Fruit fly (Drosophila melanogaster) whole organism, adult: ENCODE results near the gene AOX3.
A peak's percentile ranks its signal among the peaks of the same experiment; 100 is the strongest.

Experiments used
- CG11617 ChIP-seq: fragments of 200-800 bp; sonication (Bioruptor generic); optimal IDR thresholded peaks from 2 replicates; lab custom pipeline; 2017; ENCODE audit warnings: mild to moderate bottlenecking, missing biosample characterization, missing genetic modification reagents, missing genetic modification characterization
- CG12768 ChIP-seq: fragments of 200-800 bp; sonication (Bioruptor generic); optimal IDR thresholded peaks from 2 replicates; lab custom pipeline; 2017; ENCODE audit warnings: missing biosample characterization, missing genetic modification characterization, mild to moderate bottlenecking, moderate library complexity, missing genetic modification reagents
- CG14711 ChIP-seq: fragments of 200-800 bp; sonication (Bioruptor generic); optimal IDR thresholded peaks from 2 replicates; lab custom pipeline; 2018; ENCODE audit warnings: missing biosample characterization, mild to moderate bottlenecking, missing genetic modification characterization, moderate library complexity
- CG1620 ChIP-seq: fragments of 200-800 bp; sonication (Bioruptor generic); optimal IDR thresholded peaks from 2 replicates; lab custom pipeline; 2016; ENCODE audit warnings: missing biosample characterization, missing genetic modification characterization
- CG33017 ChIP-seq: fragments of 200-800 bp; sonication (Bioruptor generic); optimal IDR thresholded peaks from 2 replicates; lab custom pipeline; 2018; ENCODE audit warnings: missing biosample characterization, mild to moderate bottlenecking, missing genetic modification characterization, moderate library complexity
- CG5204 ChIP-seq: fragments of 200-800 bp; sonication (Bioruptor generic); optimal IDR thresholded peaks from 2 replicates; lab custom pipeline; 2016; ENCODE audit warnings: missing biosample characterization, missing genetic modification characterization
- CG7045 ChIP-seq: fragments of 200-800 bp; sonication (Bioruptor generic); optimal IDR thresholded peaks from 2 replicates; lab custom pipeline; 2017; ENCODE audit warnings: missing biosample characterization, mild to moderate bottlenecking, missing genetic modification characterization
- CG7101 ChIP-seq: fragments of 200-800 bp; sonication (Bioruptor generic); optimal IDR thresholded peaks from 2 replicates; lab custom pipeline; 2018; ENCODE audit warnings: missing biosample characterization, mild to moderate bottlenecking, missing genetic modification characterization, moderate library complexity
- Clk ChIP-seq: fragments of 200-800 bp; sonication (Bioruptor generic); optimal IDR thresholded peaks from 2 replicates; lab custom pipeline; 2017; ENCODE audit warnings: missing biosample characterization, missing genetic modification characterization
- Crg-1 ChIP-seq: fragments of 200-800 bp; sonication (Bioruptor generic); optimal IDR thresholded peaks from 2 replicates; lab custom pipeline; 2016; ENCODE audit warnings: missing biosample characterization, missing genetic modification characterization
- Hr96 ChIP-seq: fragments of 200-800 bp; sonication (Bioruptor generic); optimal IDR thresholded peaks from 2 replicates; lab custom pipeline; 2016; ENCODE audit warnings: missing biosample characterization, missing genetic modification characterization
- Mnt ChIP-seq: fragments of 200-800 bp; sonication (Bioruptor generic); optimal IDR thresholded peaks from 2 replicates; lab custom pipeline; 2016; ENCODE audit warnings: missing biosample characterization, mild to moderate bottlenecking, missing genetic modification characterization
- bab1 ChIP-seq: fragments of 200-800 bp; sonication (Bioruptor generic); optimal IDR thresholded peaks from 3 replicates; lab custom pipeline; 2019; ENCODE audit warnings: missing biosample characterization, mild to moderate bottlenecking, missing genetic modification characterization, moderate library complexity
- cic ChIP-seq: fragments of 200-800 bp; sonication (Bioruptor generic); optimal IDR thresholded peaks from 2 replicates; lab custom pipeline; 2017; ENCODE audit warnings: missing biosample characterization, mild to moderate bottlenecking, missing genetic modification characterization, moderate library complexity
- cnc ChIP-seq, 2 experiments: fragments of >200 bp; optimal IDR thresholded peaks; 2 replicates each; lab custom pipeline; 2017
- kay ChIP-seq: fragments of 200-800 bp; sonication (Bioruptor generic); peaks from one replicate; lab custom pipeline; 2016; ENCODE audit warnings: missing biosample characterization, missing genetic modification characterization, borderline replicate concordance
- ovo ChIP-seq: fragments of 200-800 bp; sonication (Bioruptor generic); optimal IDR thresholded peaks from 2 replicates; lab custom pipeline; 2016; ENCODE audit warnings: missing biosample characterization, missing genetic modification characterization
- pad ChIP-seq: fragments of 200-800 bp; sonication (Bioruptor generic); optimal IDR thresholded peaks from 3 replicates; lab custom pipeline; 2017; ENCODE audit warnings: missing biosample characterization, missing genetic modification characterization, mild to moderate bottlenecking, moderate library complexity, missing genetic modification reagents
- tj ChIP-seq: fragments of 200-800 bp; sonication (Bioruptor generic); optimal IDR thresholded peaks from 3 replicates; lab custom pipeline; 2017; ENCODE audit warnings: missing biosample characterization, mild to moderate bottlenecking, missing genetic modification characterization, moderate library complexity
- toe ChIP-seq: fragments of 200-800 bp; sonication (Bioruptor generic); optimal IDR thresholded peaks from 2 replicates; lab custom pipeline; 2016; ENCODE audit warnings: missing biosample characterization, missing genetic modification characterization

AOX3 gene

dm6 chr3R:15552733-15553132 is 4.7 kb upstream of the AOX3 start, which contains the start of gene AOX4:
Gene AOX4 (minus strand): TSS chr3R:15552833.
- TF ChIP-seq Hr96 (GFP tag; lab: Kevin White, UChicago) (no peak), CG12768 (GFP tag; lab: Kevin White, UChicago) (no peak), pad (no peak), CG5204 (GFP tag; lab: Kevin White, UChicago) (no peak), cnc (optimal IDR thresholded peaks at IDR 0.05; lab: Kevin White, UChicago) (no peak)

dm6 chr3R:15547226-15547625 is 762 bp downstream of the AOX3 start:
- TF ChIP-seq cic (peak; percentile 89), Clk (GFP tag; lab: Kevin White, UChicago) (no peak)

dm6 chr3R:15542314-15542713 is 5.7 kb downstream of the AOX3 start, which contains the start of gene AOX2:
Gene AOX2 (minus strand): TSS chr3R:15542414.
- no peak for TF ChIP-seq Hr96 (GFP tag; lab: Kevin White, UChicago)
- TF ChIP-seq kay (GFP tag; lab: Kevin White, UChicago), result no peak
- no peak for TF ChIP-seq cnc (optimal IDR thresholded peaks at IDR 0.05; lab: Kevin White, UChicago)
- no peak for TF ChIP-seq Crg-1 (GFP tag; lab: Kevin White, UChicago)
- TF ChIP-seq toe (GFP tag; lab: Kevin White, UChicago), result no peak
- TF ChIP-seq CG7045 (GFP tag; lab: Kevin White, UChicago), result no peak
- no peak for TF ChIP-seq tj (GFP tag; lab: Kevin White, UChicago)
- no peak for TF ChIP-seq ovo (GFP tag; lab: Kevin White, UChicago)
- TF ChIP-seq cic, result no peak
- no peak for TF ChIP-seq bab1 (GFP tag; lab: Kevin White, UChicago)
- no peak for TF ChIP-seq CG12768 (GFP tag; lab: Kevin White, UChicago)
- TF ChIP-seq Clk (GFP tag; lab: Kevin White, UChicago), result no peak
- no peak for TF ChIP-seq Mnt
- no peak for TF ChIP-seq pad
- TF ChIP-seq CG11617 (GFP tag; lab: Kevin White, UChicago), result no peak
- no peak for TF ChIP-seq CG7101
- TF ChIP-seq CG33017 (tag; lab: Kevin White, UChicago), result no peak

- TF ChIP-seq cic (no peak), CG7045 (GFP tag; lab: Kevin White, UChicago) (no peak), tj (GFP tag; lab: Kevin White, UChicago) (no peak), ovo (GFP tag; lab: Kevin White, UChicago) (no peak), cnc (optimal IDR thresholded peaks at IDR 0.05; lab: Kevin White, UChicago) (no peak), kay (GFP tag; lab: Kevin White, UChicago) (no peak), CG14711 (tag; lab: Kevin White, UChicago) (no peak), pad (no peak)
Measured at dm6 chr3R:15540932-15541331, 7.1 kb downstream of the AOX3 start.

- no peak for TF ChIP-seq CG14711 (tag; lab: Kevin White, UChicago)
- TF ChIP-seq CG33017 (tag; lab: Kevin White, UChicago), result no peak
- no peak for TF ChIP-seq ovo (GFP tag; lab: Kevin White, UChicago)
- no peak for TF ChIP-seq CG7045 (GFP tag; lab: Kevin White, UChicago)
- no peak for TF ChIP-seq CG1620 (GFP tag; lab: Kevin White, UChicago)
- peak; percentile 11 for TF ChIP-seq tj (GFP tag; lab: Kevin White, UChicago)
- TF ChIP-seq Clk (GFP tag; lab: Kevin White, UChicago), result no peak
- TF ChIP-seq bab1 (GFP tag; lab: Kevin White, UChicago), result no peak
- no peak for TF ChIP-seq Crg-1 (GFP tag; lab: Kevin White, UChicago)
- TF ChIP-seq CG7101, result no peak
- no peak for TF ChIP-seq toe (GFP tag; lab: Kevin White, UChicago)
- TF ChIP-seq kay (GFP tag; lab: Kevin White, UChicago), result peak; percentile 60
- no peak for TF ChIP-seq cnc (optimal IDR thresholded peaks at IDR 0.05; lab: Kevin White, UChicago)
- TF ChIP-seq Hr96 (GFP tag; lab: Kevin White, UChicago), result peak; percentile 17
- TF ChIP-seq Mnt, result peak; percentile 38
- TF ChIP-seq CG11617 (GFP tag; lab: Kevin White, UChicago), result no peak
- TF ChIP-seq pad, result peak; percentile 70
- TF ChIP-seq CG12768 (GFP tag; lab: Kevin White, UChicago), result peak; percentile 29
- no peak for TF ChIP-seq CG5204 (GFP tag; lab: Kevin White, UChicago)
- peak; percentile 59 for TF ChIP-seq cic
Measured at dm6 chr3R:15536918-15537716, 10.9 kb downstream of the AOX3 start, which contains the start of gene AOX1. Gene AOX1 (minus strand): TSS chr3R:15537292.

dm6 chr3R:15531373-15531772 is 16.6 kb downstream of the AOX3 start, which contains the start of gene CG31296:
Gene CG31296 (minus strand): TSS chr3R:15531473.
- TF ChIP-seq kay (GFP tag; lab: Kevin White, UChicago) (no peak), Hr96 (GFP tag; lab: Kevin White, UChicago) (no peak), CG12768 (GFP tag; lab: Kevin White, UChicago) (no peak), cnc (optimal IDR thresholded peaks at IDR 0.05; lab: Kevin White, UChicago) (no peak), CG33017 (tag; lab: Kevin White, UChicago) (no peak), ovo (GFP tag; lab: Kevin White, UChicago) (no peak), CG7101 (no peak), cic (no peak), CG7045 (GFP tag; lab: Kevin White, UChicago) (no peak), CG14711 (tag; lab: Kevin White, UChicago) (no peak), CG5204 (GFP tag; lab: Kevin White, UChicago) (no peak), Clk (GFP tag; lab: Kevin White, UChicago) (no peak), pad (no peak), tj (GFP tag; lab: Kevin White, UChicago) (no peak), CG1620 (GFP tag; lab: Kevin White, UChicago) (no peak), Crg-1 (GFP tag; lab: Kevin White, UChicago) (no peak), bab1 (GFP tag; lab: Kevin White, UChicago) (no peak), CG11617 (GFP tag; lab: Kevin White, UChicago) (no peak), Mnt (no peak), toe (GFP tag; lab: Kevin White, UChicago) (no peak)
